Worm (Caenorhabditis elegans) whole organism, young adult: Measurements from ENCODE around the gene F23F1.6.

Experiments used
- ama-1 ChIP-seq, 3 experiments: fragments of 150-350 bp in 1 of 3; sonication (generic microtip) in 2 of 3; optimal IDR thresholded peaks; 2 replicates each; lab custom pipeline; 2014 to 2018; ENCODE audit warnings: missing biosample characterization in 2 of 3, missing genetic modification characterization in 2 of 3, missing genetic modification reagents in 2 of 3
- madf-6 ChIP-seq: fragments of 200-800 bp; sonication (Bioruptor generic); IDR thresholded peaks from 2 replicates; pipeline ENCODE4 v1.3.6; 2022; ENCODE audit warnings: missing genetic modification reagents, missing genetic modification characterization, missing compliant biosample characterization
- madf-8 ChIP-seq: fragments of 200-800 bp; sonication (Bioruptor generic); conservative IDR thresholded peaks from 2 replicates; pipeline ENCODE4 v1.3.6; 2022; ENCODE audit warnings: missing genetic modification reagents, missing genetic modification characterization, missing compliant biosample characterization
- mcd-1 ChIP-seq: fragments of 200-800 bp; sonication (Bioruptor generic); IDR thresholded peaks from 2 replicates; pipeline ENCODE4 v1.3.6; 2022; ENCODE audit warnings: missing genetic modification reagents, missing genetic modification characterization, missing compliant biosample characterization
- snpc-4 ChIP-seq, 5 experiments: fragments of 150-350 bp in 1 of 5; sonication (generic microtip) in 4 of 5; optimal IDR thresholded peaks; 2 replicates each; lab custom pipeline; 2014 to 2018; ENCODE audit warnings: missing genetic modification characterization in 5 of 5, missing biosample characterization in 3 of 5, antibody characterized with exemption in 2 of 5, mild to moderate bottlenecking in 2 of 5, missing compliant biosample characterization in 2 of 5, missing genotype in 2 of 5, moderate library complexity in 2 of 5, missing genetic modification reagents in 1 of 5

ce11 chrII:69354-69753, 32.2 kb upstream of the F23F1.6 start, which contains the start of gene egl-26:
- TF ChIP-seq mcd-1 (GFP tag; lab: Robert Waterston, UW) (no peak), ama-1 (optimal IDR thresholded peaks at IDR 0.05; lab: Kevin White, UChicago) (no peak), ama-1 (GFP tag; optimal IDR thresholded peaks at IDR 0.05; lab: Kevin White, UChicago) (no peak), madf-6 (GFP tag; lab: Robert Waterston, UW) (no peak), snpc-4 (GFP tag; optimal IDR thresholded peaks at IDR 0.05; lab: Kevin White, UChicago) (no peak), snpc-4 (tag; optimal IDR thresholded peaks at IDR 0.05; lab: Kevin White, UChicago) (no peak), madf-8 (GFP tag; lab: Robert Waterston, UW) (no peak)
